Fruit fly (Drosophila melanogaster) whole organism, adult: ENCODE results near the gene IscU.

ENCODE experiments used
- CG14711 ChIP-seq: fragments of 200-800 bp; sonication (Bioruptor generic); optimal IDR thresholded peaks from 2 replicates; lab custom pipeline; 2018; ENCODE audit warnings: missing biosample characterization, mild to moderate bottlenecking, missing genetic modification characterization, moderate library complexity
- CG1620 ChIP-seq: fragments of 200-800 bp; sonication (Bioruptor generic); optimal IDR thresholded peaks from 2 replicates; lab custom pipeline; 2016; ENCODE audit warnings: missing biosample characterization, missing genetic modification characterization
- CG7101 ChIP-seq: fragments of 200-800 bp; sonication (Bioruptor generic); optimal IDR thresholded peaks from 2 replicates; lab custom pipeline; 2018; ENCODE audit warnings: missing biosample characterization, mild to moderate bottlenecking, missing genetic modification characterization, moderate library complexity
- Hr96 ChIP-seq: fragments of 200-800 bp; sonication (Bioruptor generic); optimal IDR thresholded peaks from 2 replicates; lab custom pipeline; 2016; ENCODE audit warnings: missing biosample characterization, missing genetic modification characterization
- cic ChIP-seq: fragments of 200-800 bp; sonication (Bioruptor generic); optimal IDR thresholded peaks from 2 replicates; lab custom pipeline; 2017; ENCODE audit warnings: missing biosample characterization, mild to moderate bottlenecking, missing genetic modification characterization, moderate library complexity
- cnc ChIP-seq, 2 experiments: fragments of >200 bp; optimal IDR thresholded peaks; 2 replicates each; lab custom pipeline; 2017
- ovo ChIP-seq: fragments of 200-800 bp; sonication (Bioruptor generic); optimal IDR thresholded peaks from 2 replicates; lab custom pipeline; 2016; ENCODE audit warnings: missing biosample characterization, missing genetic modification characterization
- pad ChIP-seq: fragments of 200-800 bp; sonication (Bioruptor generic); optimal IDR thresholded peaks from 3 replicates; lab custom pipeline; 2017; ENCODE audit warnings: missing biosample characterization, missing genetic modification characterization, mild to moderate bottlenecking, moderate library complexity, missing genetic modification reagents
- tj ChIP-seq: fragments of 200-800 bp; sonication (Bioruptor generic); optimal IDR thresholded peaks from 3 replicates; lab custom pipeline; 2017; ENCODE audit warnings: missing biosample characterization, mild to moderate bottlenecking, missing genetic modification characterization, moderate library complexity
- toe ChIP-seq: fragments of 200-800 bp; sonication (Bioruptor generic); optimal IDR thresholded peaks from 2 replicates; lab custom pipeline; 2016; ENCODE audit warnings: missing biosample characterization, missing genetic modification characterization

- no peak for TF ChIP-seq cnc (optimal IDR thresholded peaks at IDR 0.05; lab: Kevin White, UChicago)
- no peak for TF ChIP-seq CG14711 (tag; lab: Kevin White, UChicago)
- no peak for TF ChIP-seq ovo
- TF ChIP-seq CG7101 (tag; lab: Kevin White, UChicago), result no peak
- TF ChIP-seq Hr96 (GFP tag; lab: Kevin White, UChicago), result no peak
- no peak for TF ChIP-seq pad (GFP tag; lab: Kevin White, UChicago)
- TF ChIP-seq tj (GFP tag; lab: Kevin White, UChicago), result no peak
- no peak for TF ChIP-seq toe (GFP tag; lab: Kevin White, UChicago)
- TF ChIP-seq cic (GFP tag; lab: Kevin White, UChicago), result no peak
- TF ChIP-seq CG1620, result no peak
Measured at dm6 chr3R:8841038-8841437, 17.1 kb upstream of the IscU start.
